Fruit fly (Drosophila melanogaster): ENCODE measurements around the gene Ugt36E1.

DNA sequence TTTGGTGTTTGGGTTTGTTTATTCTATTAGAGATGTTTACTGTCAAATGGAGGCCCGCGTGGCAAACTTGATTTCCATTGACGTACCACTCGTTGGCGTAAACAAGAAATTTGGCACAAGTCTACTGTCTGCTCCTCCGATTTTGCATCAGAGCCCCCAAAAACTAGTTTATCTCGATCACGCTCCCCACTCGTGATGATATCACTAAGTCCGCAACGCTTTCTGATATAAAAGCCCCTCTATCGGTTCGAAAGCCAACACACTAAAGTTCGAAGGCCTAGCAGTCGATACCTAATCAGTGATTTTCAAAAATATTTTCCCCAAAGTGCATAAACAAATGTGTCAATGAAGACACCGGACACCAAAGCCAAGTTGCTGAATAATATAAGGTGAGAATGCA, 13.8 kb upstream of the Ugt36E1 start:
- TF ChIP-seq ttk (optimal IDR thresholded peaks at IDR 0.05) (no peak), insv (optimal IDR thresholded peaks at IDR 0.05) (no peak), h (optimal IDR thresholded peaks at IDR 0.05) (no peak), psq (optimal IDR thresholded peaks at IDR 0.05) (no peak), Myc (optimal IDR thresholded peaks at IDR 0.05) (no peak)
